Worm (Caenorhabditis elegans): ENCODE data around the gene clik-1.

The clik-1 gene

ce11 chrV:6764972-6765371, 3.6 kb downstream of the clik-1 start, which contains the start of gene bbs-8:
Gene bbs-8, minus strand, starts transcription at chrV:6765072.
- TF ChIP-seq lin-11 (tag; optimal IDR thresholded peaks at IDR 0.05) (no peak), ceh-24 (tag; optimal IDR thresholded peaks at IDR 0.05) (no peak), ceh-9 (tag; optimal IDR thresholded peaks at IDR 0.05) (no peak), odd-2 (tag; optimal IDR thresholded peaks at IDR 0.05) (no peak), rnt-1 (tag; optimal IDR thresholded peaks at IDR 0.05) (no peak), gmeb-2 (tag; optimal IDR thresholded peaks at IDR 0.05) (no peak), unc-55 (GFP tag; optimal IDR thresholded peaks at IDR 0.05) (no peak), madf-2 (tag; optimal IDR thresholded peaks at IDR 0.05) (no peak), eyg-1 (tag; optimal IDR thresholded peaks at IDR 0.05) (no peak), ceh-30 (tag; optimal IDR thresholded peaks at IDR 0.05) (no peak), C38D4.7 (GFP tag; optimal IDR thresholded peaks at IDR 0.05) (no peak), pros-1 (tag; optimal IDR thresholded peaks at IDR 0.05) (no peak), unc-42 (tag; optimal IDR thresholded peaks at IDR 0.05) (no peak)

ce11 chrV:6762361-6762760, 6.2 kb downstream of the clik-1 start, which contains the start of gene T25F10.4:
Gene T25F10.4, minus strand, starts transcription at chrV:6762461.
- no peak for TF ChIP-seq F13H6.1 (tag; optimal IDR thresholded peaks at IDR 0.05)
- no peak for TF ChIP-seq ceh-14 (tag; optimal IDR thresholded peaks at IDR 0.05)
- no peak for TF ChIP-seq eyg-1 (tag; optimal IDR thresholded peaks at IDR 0.05)
- TF ChIP-seq pqm-1 (tag; optimal IDR thresholded peaks at IDR 0.05), result no peak
- no peak for TF ChIP-seq nfya-1 (tag; optimal IDR thresholded peaks at IDR 0.05)
- TF ChIP-seq ceh-6 (GFP tag; optimal IDR thresholded peaks at IDR 0.05), result no peak
- TF ChIP-seq rnt-1 (tag; optimal IDR thresholded peaks at IDR 0.05), result no peak
- no peak for TF ChIP-seq elt-4 (tag; optimal IDR thresholded peaks at IDR 0.05)
- no peak for TF ChIP-seq ceh-19 (GFP tag; optimal IDR thresholded peaks at IDR 0.05)
- no peak for TF ChIP-seq lim-6 (tag; optimal IDR thresholded peaks at IDR 0.05)
- no peak for TF ChIP-seq ceh-24 (tag; optimal IDR thresholded peaks at IDR 0.05)
- no peak for TF ChIP-seq nhr-11 (tag; optimal IDR thresholded peaks at IDR 0.05)
- TF ChIP-seq ceh-45 (GFP tag; IDR thresholded peaks at IDR 0.05), result no peak
- no peak for TF ChIP-seq hlh-15 (tag; optimal IDR thresholded peaks at IDR 0.05)
- TF ChIP-seq mec-3 (tag; optimal IDR thresholded peaks at IDR 0.05; ENCODE audit: borderline replicate concordance), result no peak
- TF ChIP-seq ceh-30 (tag; optimal IDR thresholded peaks at IDR 0.05), result no peak

- TF ChIP-seq elt-4 (tag; optimal IDR thresholded peaks at IDR 0.05) (no peak), ceh-34 (tag; optimal IDR thresholded peaks at IDR 0.05) (no peak), nfya-1 (tag; optimal IDR thresholded peaks at IDR 0.05) (no peak), gmeb-2 (tag; optimal IDR thresholded peaks at IDR 0.05) (no peak), sdc-2 (tag; optimal IDR thresholded peaks at IDR 0.05) (peak; percentile 11), ama-1 (optimal IDR thresholded peaks at IDR 0.05) (no peak), pax-1 (tag; optimal IDR thresholded peaks at IDR 0.05) (no peak), Y22D7AL.16 (tag; optimal IDR thresholded peaks at IDR 0.05) (no peak)
Observed at ce11 chrV:6758017-6758416, 10.5 kb downstream of the clik-1 start, which contains the start of gene dbl-1. Gene dbl-1, plus strand, starts transcription at chrV:6758135.

- TF ChIP-seq elt-2 (tag; optimal IDR thresholded peaks at IDR 0.05), result no peak
- no peak for TF ChIP-seq ceh-31 (tag; optimal IDR thresholded peaks at IDR 0.05)
- no peak for TF ChIP-seq ceh-45 (GFP tag; IDR thresholded peaks at IDR 0.05)
- TF ChIP-seq pha-2 (tag; optimal IDR thresholded peaks at IDR 0.05), result no peak
- TF ChIP-seq ceh-6 (GFP tag; optimal IDR thresholded peaks at IDR 0.05), result no peak
- TF ChIP-seq lin-11 (tag; optimal IDR thresholded peaks at IDR 0.05), result no peak
- no peak for TF ChIP-seq ceh-18 (tag; optimal IDR thresholded peaks at IDR 0.05)
- TF ChIP-seq ceh-19 (GFP tag; optimal IDR thresholded peaks at IDR 0.05), result no peak
- no peak for TF ChIP-seq unc-55 (GFP tag; optimal IDR thresholded peaks at IDR 0.05)
- no peak for TF ChIP-seq unc-86 (tag; optimal IDR thresholded peaks at IDR 0.05)
- TF ChIP-seq pros-1 (tag; optimal IDR thresholded peaks at IDR 0.05), result no peak
- TF ChIP-seq dve-1 (tag; optimal IDR thresholded peaks at IDR 0.05), result no peak
Observed at ce11 chrV:6753257-6753656, 15.3 kb downstream of the clik-1 start.
